Fruit fly (Drosophila melanogaster): ENCODE data around the gene CG9686.

CG9686 gene

dm6 chrX:9884221-9884620 lies 4.6 kb downstream of the CG9686 start, which contains the start of gene CG9691:
Gene CG9691, plus strand, starts transcription at chrX:9884442.
- TF ChIP-seq D1 (tag; optimal IDR thresholded peaks at IDR 0.05) (no peak), Pif1A (GFP tag; optimal IDR thresholded peaks at IDR 0.05) (peak; percentile 33), rn (GFP tag; IDR thresholded peaks at IDR 0.05) (no peak), CG13204 (GFP tag; optimal IDR thresholded peaks at IDR 0.05) (peak; percentile 63), Pif1B (GFP tag; optimal IDR thresholded peaks at IDR 0.05) (no peak), CG10348 (GFP tag; IDR thresholded peaks at IDR 0.05) (no peak), CG34367 (tag; optimal IDR thresholded peaks at IDR 0.05) (no peak), CG8159 (tag; optimal IDR thresholded peaks at IDR 0.05) (peak; percentile 18), EcR (GFP tag; optimal IDR thresholded peaks at IDR 0.05) (peak; percentile 58), CG4496 (GFP tag; IDR thresholded peaks at IDR 0.05) (peak; percentile 68; the same call in 2 of the 3 replicates), Snoo (tag; optimal IDR thresholded peaks at IDR 0.05) (no peak), CG32121 (GFP tag; IDR thresholded peaks at IDR 0.05) (peak; percentile 56), CG8301 (tag; optimal IDR thresholded peaks at IDR 0.05) (peak; percentile 5), CG9948 (tag; optimal IDR thresholded peaks at IDR 0.05) (no peak), fd96Ca (GFP tag; IDR thresholded peaks at IDR 0.05) (peak; percentile 52; the same call in 1 of the 3 replicates), gl (tag; optimal IDR thresholded peaks at IDR 0.05) (no peak), CG15710 (tag; optimal IDR thresholded peaks at IDR 0.05) (peak; percentile 35), CG17806 (tag; optimal IDR thresholded peaks at IDR 0.05) (peak; percentile 23), CG14655 (GFP tag; optimal IDR thresholded peaks at IDR 0.05) (peak; percentile 28), CG12605 (GFP tag; IDR thresholded peaks at IDR 0.05) (no peak), Ets98B (GFP tag; IDR thresholded peaks at IDR 0.05) (peak; percentile 67)

dm6 chrX:9885363-9885762 lies 5.7 kb downstream of the CG9686 start:
- TF ChIP-seq CG17806 (tag; optimal IDR thresholded peaks at IDR 0.05) (no peak), EcR (GFP tag; optimal IDR thresholded peaks at IDR 0.05) (peak; percentile 46), gl (tag; optimal IDR thresholded peaks at IDR 0.05) (no peak)

dm6 chrX:9889686-9890085 lies 10.0 kb downstream of the CG9686 start:
- TF ChIP-seq fd96Ca (GFP tag; IDR thresholded peaks at IDR 0.05) (no peak), CG15710 (tag; optimal IDR thresholded peaks at IDR 0.05) (no peak), CG34367 (tag; optimal IDR thresholded peaks at IDR 0.05) (no peak), Snoo (tag; optimal IDR thresholded peaks at IDR 0.05) (no peak), Pif1B (GFP tag; optimal IDR thresholded peaks at IDR 0.05) (no peak), CG12605 (GFP tag; IDR thresholded peaks at IDR 0.05) (no peak), CG17806 (tag; optimal IDR thresholded peaks at IDR 0.05) (no peak)

dm6 chrX:9892834-9893233 lies 13.2 kb downstream of the CG9686 start:
- no peak for TF ChIP-seq D1 (tag; optimal IDR thresholded peaks at IDR 0.05)
- TF ChIP-seq CG13204 (GFP tag; optimal IDR thresholded peaks at IDR 0.05), result no peak
- peak; percentile 50 for TF ChIP-seq Snoo (tag; optimal IDR thresholded peaks at IDR 0.05)
- peak; percentile 11 for TF ChIP-seq CG14655 (GFP tag; optimal IDR thresholded peaks at IDR 0.05)
- 0 out of 3 replicates have a peak, but pooled peaks have one; percentile 44 for TF ChIP-seq fd96Ca (GFP tag; IDR thresholded peaks at IDR 0.05)
- 0 out of 2 replicates have a peak, but pooled peaks have one; percentile 18 for TF ChIP-seq rn (GFP tag; IDR thresholded peaks at IDR 0.05)
- 0 out of 3 replicates have a peak, but pooled peaks have one; percentile 53 for TF ChIP-seq CG4496 (GFP tag; IDR thresholded peaks at IDR 0.05)
- TF ChIP-seq CG32121 (GFP tag; IDR thresholded peaks at IDR 0.05), result 0 out of 2 replicates have a peak, but pooled peaks have one; percentile 15
- TF ChIP-seq Pif1B (GFP tag; optimal IDR thresholded peaks at IDR 0.05), result peak; percentile 17
- no peak for TF ChIP-seq CG8301 (tag; optimal IDR thresholded peaks at IDR 0.05)
- peak; percentile 62 for TF ChIP-seq Pif1A (GFP tag; optimal IDR thresholded peaks at IDR 0.05)
- peak; percentile 16 for TF ChIP-seq CG17806 (tag; optimal IDR thresholded peaks at IDR 0.05)
- TF ChIP-seq CG9948 (tag; optimal IDR thresholded peaks at IDR 0.05), result peak; percentile 15
- TF ChIP-seq Ets98B (GFP tag; IDR thresholded peaks at IDR 0.05), result peak; percentile 37; the same call in 1 of the 2 replicates
- peak; percentile 14 for TF ChIP-seq CG15710 (tag; optimal IDR thresholded peaks at IDR 0.05)

- no peak for TF ChIP-seq CG34367 (tag; optimal IDR thresholded peaks at IDR 0.05)
- no peak for TF ChIP-seq gl (tag; optimal IDR thresholded peaks at IDR 0.05)
- TF ChIP-seq CG8301 (tag; optimal IDR thresholded peaks at IDR 0.05), result no peak
- no peak for TF ChIP-seq CG32121 (GFP tag; IDR thresholded peaks at IDR 0.05)
Observed at dm6 chrX:9897599-9897998, 17.9 kb downstream of the CG9686 start.

- TF ChIP-seq CG34367 (tag; optimal IDR thresholded peaks at IDR 0.05) (peak; percentile 47), CG8159 (tag; optimal IDR thresholded peaks at IDR 0.05) (peak; percentile 66), CG13204 (GFP tag; optimal IDR thresholded peaks at IDR 0.05) (peak; percentile 15), rn (GFP tag; IDR thresholded peaks at IDR 0.05) (no peak), CG12605 (GFP tag; IDR thresholded peaks at IDR 0.05) (no peak), CG10348 (GFP tag; IDR thresholded peaks at IDR 0.05) (no peak), CG9948 (tag; optimal IDR thresholded peaks at IDR 0.05) (peak; percentile 66), fd96Ca (GFP tag; IDR thresholded peaks at IDR 0.05) (peak; percentile 44; the same call in 1 of the 3 replicates), CG8301 (tag; optimal IDR thresholded peaks at IDR 0.05) (peak; percentile 31), Pif1B (GFP tag; optimal IDR thresholded peaks at IDR 0.05) (peak; percentile 55), CG4496 (GFP tag; IDR thresholded peaks at IDR 0.05) (no peak), Snoo (tag; optimal IDR thresholded peaks at IDR 0.05) (no peak), CG14655 (GFP tag; optimal IDR thresholded peaks at IDR 0.05) (peak; percentile 76), CG15710 (tag; optimal IDR thresholded peaks at IDR 0.05) (peak; percentile 65), CG32121 (GFP tag; IDR thresholded peaks at IDR 0.05) (0 out of 2 replicates have a peak, but pooled peaks have one; percentile 26), Pif1A (GFP tag; optimal IDR thresholded peaks at IDR 0.05) (peak; percentile 42), CG17806 (tag; optimal IDR thresholded peaks at IDR 0.05) (peak; percentile 48), D1 (tag; optimal IDR thresholded peaks at IDR 0.05) (no peak)
Observed at dm6 chrX:9899535-9900179, 20.0 kb downstream of the CG9686 start, which contains the start of gene CG15249. Gene CG15249, minus strand, starts transcription at chrX:9899585.
